Worm (Caenorhabditis elegans): ENCODE measurements around the gene str-44.

DNA sequence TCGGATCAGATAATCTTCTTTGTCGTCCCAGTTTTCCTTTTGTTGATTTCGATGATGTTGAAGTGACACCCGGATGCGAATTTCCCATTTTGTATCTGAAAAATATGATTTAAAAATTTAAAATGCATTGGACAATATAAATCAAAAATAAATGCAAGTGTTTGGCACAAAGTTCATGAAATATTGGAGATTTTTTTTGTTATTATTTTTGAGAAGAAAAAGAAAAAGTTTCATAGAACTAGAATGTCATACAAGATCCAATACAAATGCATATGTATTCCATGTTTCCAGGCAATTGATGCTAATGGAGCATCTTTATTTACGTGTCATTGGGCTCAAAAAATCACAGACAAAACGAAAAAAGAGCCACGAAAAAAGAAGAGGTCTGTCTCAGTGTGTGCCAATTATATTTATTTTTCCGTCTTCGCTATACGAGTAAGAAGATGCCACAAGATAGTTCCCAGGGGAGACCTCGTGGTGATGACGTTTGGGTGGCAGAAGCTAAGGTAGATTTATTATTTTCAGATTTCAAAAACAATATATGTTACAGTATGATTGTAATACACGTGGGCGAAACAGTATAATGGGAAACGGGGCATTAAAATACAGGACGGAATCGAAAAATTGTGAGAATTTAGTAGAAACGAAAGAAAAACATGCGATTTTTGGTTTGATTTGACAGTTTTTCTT, 42.6 kb downstream of the str-44 start, which contains the start of the genes glb-23 and R13A1.1:
- no peak for TF ChIP-seq him-1 (tag; optimal IDR thresholded peaks at IDR 0.05)
- no peak for TF ChIP-seq dao-5 (tag; optimal IDR thresholded peaks at IDR 0.05)

Measured in whole organism, L4/young adult.